Worm (Caenorhabditis elegans): ENCODE data around the gene czw-1.

The czw-1 gene

DNA sequence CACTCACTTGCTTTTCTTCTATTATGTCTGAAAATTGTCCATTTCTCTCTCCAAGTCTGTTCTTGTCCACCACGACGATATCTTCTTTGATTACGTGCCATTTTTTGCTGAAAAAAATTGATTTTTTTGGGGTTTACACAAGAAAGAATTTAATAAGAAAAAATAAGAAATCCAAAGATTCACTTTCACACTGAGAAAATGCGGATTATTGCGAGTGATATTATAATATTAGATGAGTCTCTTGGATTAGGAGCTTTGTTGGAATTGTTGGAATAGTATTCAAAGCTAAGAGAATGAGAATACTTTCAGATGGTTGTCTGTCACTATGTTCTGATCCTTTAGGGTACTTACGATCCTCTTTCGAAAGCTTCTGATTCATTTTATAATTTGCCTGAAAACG lies 7.8 kb downstream of the czw-1 start, which contains the start of gene F20D12.7:
TSS of gene F20D12.7 (minus strand) at position 101 of the 400 bp plus-strand sequence.
- TF ChIP-seq elt-1 (tag; optimal IDR thresholded peaks at IDR 0.05; ENCODE audit: borderline replicate concordance, insufficient read depth) = no peak
- no peak for TF ChIP-seq mls-2 (tag; optimal IDR thresholded peaks at IDR 0.05)
- TF ChIP-seq ceh-43 (GFP tag; optimal IDR thresholded peaks at IDR 0.05) = no peak
- no peak for TF ChIP-seq ceh-39 (tag; optimal IDR thresholded peaks at IDR 0.05)
- no peak for TF ChIP-seq unc-62 (GFP tag; optimal IDR thresholded peaks at IDR 0.05)
- TF ChIP-seq ztf-11 (tag; optimal IDR thresholded peaks at IDR 0.05) = no peak
- TF ChIP-seq ces-1 (GFP tag; optimal IDR thresholded peaks at IDR 0.05) = no peak
- no peak for TF ChIP-seq hlh-1 (tag; optimal IDR thresholded peaks at IDR 0.05)
- no peak for TF ChIP-seq bed-3 (GFP tag; optimal IDR thresholded peaks at IDR 0.05)
- no peak for TF ChIP-seq snpc-4 (tag; optimal IDR thresholded peaks at IDR 0.05)
- no peak for TF ChIP-seq mep-1 (tag; optimal IDR thresholded peaks at IDR 0.05)
- no peak for TF ChIP-seq nhr-76 (tag; optimal IDR thresholded peaks at IDR 0.05)
- TF ChIP-seq sptf-1 (tag; optimal IDR thresholded peaks at IDR 0.05) = no peak
- no peak for TF ChIP-seq mab-5 (tag; optimal IDR thresholded peaks at IDR 0.05)

DNA sequence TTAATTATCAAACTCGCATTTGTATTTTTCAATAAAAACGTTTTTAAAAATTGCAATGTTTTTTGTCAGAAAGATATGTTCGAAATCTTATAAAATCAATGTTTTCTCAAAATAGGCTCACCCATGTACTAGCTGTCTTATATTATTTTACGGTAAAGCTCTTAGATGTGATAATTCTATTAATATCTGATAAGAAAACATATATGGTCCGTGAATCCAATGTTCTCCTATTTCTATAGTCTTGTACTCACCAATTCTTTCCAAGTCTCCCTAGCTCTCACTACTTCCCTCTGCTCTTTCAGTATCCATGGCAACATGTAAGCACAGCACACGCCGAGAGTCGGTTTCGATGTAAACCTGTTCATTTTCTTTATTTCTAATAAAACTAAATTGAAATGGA lies 12.9 kb downstream of the czw-1 start, which contains the start of gene bbs-2:
TSS of gene bbs-2 (plus strand) at position 301 of the 400 bp plus-strand sequence.
- TF ChIP-seq sem-2 (GFP tag; optimal IDR thresholded peaks at IDR 0.05) = no peak
- no peak for TF ChIP-seq lsy-2 (tag; optimal IDR thresholded peaks at IDR 0.05)
- no peak for TF ChIP-seq nhr-76 (tag; optimal IDR thresholded peaks at IDR 0.05)
- no peak for TF ChIP-seq blmp-1 (tag; optimal IDR thresholded peaks at IDR 0.05)
- no peak for TF ChIP-seq ceh-83 (GFP tag; optimal IDR thresholded peaks at IDR 0.05)

DNA sequence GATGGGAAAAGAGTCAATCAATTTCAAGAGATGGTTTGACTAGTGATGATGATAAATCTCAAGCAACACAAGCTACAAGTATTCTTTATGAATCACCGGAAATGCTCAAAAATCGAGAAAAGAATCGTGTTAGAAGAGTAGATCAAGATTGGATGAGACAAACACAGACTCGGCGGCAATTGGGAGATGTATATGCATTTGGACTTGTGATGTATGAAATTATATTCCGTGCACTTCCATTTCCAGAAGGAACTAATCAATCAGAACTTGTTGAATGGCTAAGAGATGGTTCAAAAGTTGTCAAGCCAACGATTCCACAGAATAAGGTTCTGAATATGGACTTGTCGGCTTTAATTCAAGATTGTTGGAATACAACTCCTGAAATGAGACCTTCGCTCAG lies 14.8 kb downstream of the czw-1 start:
- TF ChIP-seq ceh-39 (tag; optimal IDR thresholded peaks at IDR 0.05) = no peak
- no peak for TF ChIP-seq M03D4.4 (tag; optimal IDR thresholded peaks at IDR 0.05)
- TF ChIP-seq drap-1 (GFP tag; optimal IDR thresholded peaks at IDR 0.05) = no peak
- TF ChIP-seq lin-13 (tag; optimal IDR thresholded peaks at IDR 0.05) = no peak
- no peak for TF ChIP-seq sptf-1 (tag; optimal IDR thresholded peaks at IDR 0.05)
- no peak for TF ChIP-seq elt-1 (tag; optimal IDR thresholded peaks at IDR 0.05; ENCODE audit: borderline replicate concordance, insufficient read depth)
- no peak for TF ChIP-seq flh-1 (GFP tag; optimal IDR thresholded peaks at IDR 0.05)
- TF ChIP-seq ceh-83 (GFP tag; optimal IDR thresholded peaks at IDR 0.05) = no peak
- no peak for TF ChIP-seq ztf-11 (tag; optimal IDR thresholded peaks at IDR 0.05)
- TF ChIP-seq unc-120 (tag; optimal IDR thresholded peaks at IDR 0.05; ENCODE audit: poor library complexity, severe bottlenecking) = no peak
- TF ChIP-seq nhr-12 (tag; optimal IDR thresholded peaks at IDR 0.05) = no peak

DNA sequence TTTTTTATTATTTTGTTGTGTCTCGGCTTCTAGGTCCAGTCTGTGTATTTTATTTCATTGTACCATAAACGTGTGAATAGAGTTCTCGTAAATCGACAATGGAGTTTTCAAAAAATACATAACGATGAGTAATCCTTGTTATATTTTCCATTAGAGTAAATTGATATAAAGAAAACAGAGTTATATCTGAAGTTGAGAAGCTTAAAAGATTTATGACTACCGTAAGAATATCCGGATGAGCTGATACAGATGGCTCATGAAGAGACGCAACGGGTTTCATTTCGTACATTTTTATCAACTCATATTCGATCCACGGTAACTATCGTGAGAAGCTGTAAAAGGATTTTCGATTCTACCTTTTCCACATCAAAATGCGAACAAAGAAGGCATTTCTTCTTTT lies 18.8 kb downstream of the czw-1 start, which contains the start of gene gcy-8:
TSS of gene gcy-8 (plus strand) at position 301 of the 400 bp plus-strand sequence.
- no peak for TF ChIP-seq mab-5 (tag; optimal IDR thresholded peaks at IDR 0.05)
- TF ChIP-seq ceh-43 (GFP tag; optimal IDR thresholded peaks at IDR 0.05) = no peak
- no peak for TF ChIP-seq lin-32 (GFP tag; optimal IDR thresholded peaks at IDR 0.05)
- no peak for TF ChIP-seq ham-2 (GFP tag; optimal IDR thresholded peaks at IDR 0.05)
- no peak for TF ChIP-seq zip-8 (tag; optimal IDR thresholded peaks at IDR 0.05)
- no peak for TF ChIP-seq ceh-83 (GFP tag; optimal IDR thresholded peaks at IDR 0.05)
- no peak for TF ChIP-seq nhr-237 (tag; optimal IDR thresholded peaks at IDR 0.05)
- TF ChIP-seq snpc-4 (tag; optimal IDR thresholded peaks at IDR 0.05) = no peak
- no peak for TF ChIP-seq M03D4.4 (tag; optimal IDR thresholded peaks at IDR 0.05)
- no peak for TF ChIP-seq sptf-1 (tag; optimal IDR thresholded peaks at IDR 0.05)
- TF ChIP-seq drap-1 (GFP tag; optimal IDR thresholded peaks at IDR 0.05) = no peak
- no peak for TF ChIP-seq blmp-1 (tag; optimal IDR thresholded peaks at IDR 0.05)
- TF ChIP-seq ceh-39 (tag; optimal IDR thresholded peaks at IDR 0.05) = no peak
- TF ChIP-seq ces-1 (GFP tag; optimal IDR thresholded peaks at IDR 0.05) = no peak
- TF ChIP-seq elt-3 (tag; optimal IDR thresholded peaks at IDR 0.05) = no peak
- no peak for TF ChIP-seq cnd-1 (tag; optimal IDR thresholded peaks at IDR 0.05)
- no peak for TF ChIP-seq mls-2 (tag; optimal IDR thresholded peaks at IDR 0.05)
- no peak for TF ChIP-seq unc-39 (tag; optimal IDR thresholded peaks at IDR 0.05)
- no peak for TF ChIP-seq mep-1 (tag; optimal IDR thresholded peaks at IDR 0.05)

DNA sequence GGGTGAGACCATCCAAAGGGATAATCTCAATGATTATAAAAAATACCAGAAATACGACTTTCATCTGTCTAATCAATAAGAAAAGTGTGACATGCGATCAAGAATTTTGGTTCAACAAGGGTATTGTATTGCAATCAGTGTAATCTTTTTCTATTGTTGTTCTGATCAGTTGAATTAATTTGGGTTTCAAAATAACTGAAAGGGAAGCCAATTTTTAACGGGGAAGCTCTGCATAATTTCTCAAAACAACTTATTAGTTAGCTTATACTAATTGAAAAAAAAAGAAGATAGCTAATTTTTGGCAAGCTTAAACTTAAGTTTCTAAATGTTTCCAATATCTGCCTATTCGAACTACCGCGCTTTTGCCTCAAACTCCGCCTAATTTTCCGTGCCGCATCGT lies 19.4 kb downstream of the czw-1 start, which contains the start of gene C49H3.12:
TSS of gene C49H3.12 (minus strand) at position 101 of the 400 bp plus-strand sequence.
- TF ChIP-seq mep-1 (tag; optimal IDR thresholded peaks at IDR 0.05) (no peak), nhr-2 (tag; optimal IDR thresholded peaks at IDR 0.05) (no peak), ceh-39 (tag; optimal IDR thresholded peaks at IDR 0.05) (no peak), drap-1 (GFP tag; optimal IDR thresholded peaks at IDR 0.05) (no peak), bed-3 (GFP tag; optimal IDR thresholded peaks at IDR 0.05) (no peak), mls-2 (tag; optimal IDR thresholded peaks at IDR 0.05) (no peak), ceh-43 (GFP tag; optimal IDR thresholded peaks at IDR 0.05) (no peak)
